Worm (Caenorhabditis elegans): ENCODE measurements around the gene pals-40.

The pals-40 gene

DNA sequence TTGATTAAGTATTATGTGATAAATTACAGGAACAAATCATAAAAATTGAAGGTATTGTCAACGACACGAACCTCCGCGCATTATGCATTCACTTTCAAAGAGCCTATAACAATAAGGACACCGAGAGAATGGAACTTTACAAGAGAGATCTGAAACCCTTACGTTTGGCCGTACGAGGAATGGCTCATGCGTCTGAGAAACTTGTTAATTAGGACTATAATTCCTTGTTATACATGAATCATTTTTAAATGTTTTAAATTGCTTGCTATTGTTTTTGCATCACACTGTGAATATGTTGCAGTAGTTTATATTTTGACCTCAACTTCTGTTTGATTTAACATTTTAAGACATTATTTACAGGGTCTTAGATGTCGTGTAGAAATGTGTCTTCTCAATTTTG is 25.3 kb upstream of the pals-40 start, which contains the start of gene pals-18:
pals-18 (plus strand) TSS at position 301 of the 400 bp plus-strand sequence.
- TF ChIP-seq lin-15B (tag; optimal IDR thresholded peaks at IDR 0.05) (no peak), ceh-9 (tag; optimal IDR thresholded peaks at IDR 0.05) (no peak), mdl-1 (tag; optimal IDR thresholded peaks at IDR 0.05) (no peak), fkh-2 (tag; optimal IDR thresholded peaks at IDR 0.05) (no peak), egl-27 (tag; optimal IDR thresholded peaks at IDR 0.05) (no peak), elt-2 (tag; optimal IDR thresholded peaks at IDR 0.05) (no peak), nhr-77 (tag; optimal IDR thresholded peaks at IDR 0.05) (no peak), fos-1 (tag; optimal IDR thresholded peaks at IDR 0.05) (no peak), eor-1 (tag; optimal IDR thresholded peaks at IDR 0.05) (no peak), lsy-12 (tag; optimal IDR thresholded peaks at IDR 0.05) (no peak), elt-3 (tag; optimal IDR thresholded peaks at IDR 0.05) (no peak), nhr-23 (tag; optimal IDR thresholded peaks at IDR 0.05) (no peak), nhr-25 (tag; optimal IDR thresholded peaks at IDR 0.05) (no peak), pha-4 (tag; optimal IDR thresholded peaks at IDR 0.05) (no peak), mml-1 (tag; optimal IDR thresholded peaks at IDR 0.05) (no peak)

DNA sequence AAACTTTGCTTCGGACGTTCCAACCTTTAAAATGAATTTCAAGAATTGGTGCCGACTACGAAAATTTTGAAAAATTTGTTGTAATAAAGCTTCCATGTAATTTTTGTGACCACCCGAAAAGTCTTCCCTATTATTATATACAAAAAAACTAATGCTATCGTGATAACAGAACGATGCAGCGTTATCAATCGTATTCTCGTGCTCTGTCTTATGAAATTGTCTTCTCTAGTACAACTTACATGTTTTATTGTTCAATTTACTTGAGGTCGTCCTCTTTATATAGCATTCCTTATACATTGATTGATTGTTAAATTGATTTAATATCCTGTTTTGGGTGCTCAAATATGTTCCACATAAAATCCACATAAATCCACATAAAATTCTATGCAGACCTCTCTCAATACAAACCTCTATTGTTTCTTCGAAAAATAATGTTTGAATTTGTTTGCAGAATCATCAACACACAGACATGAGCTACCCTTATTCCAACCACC is 23.7 kb upstream of the pals-40 start, which contains the start of gene pals-19:
pals-19 (plus strand) TSS at position 444 of the 494 bp plus-strand sequence.
- TF ChIP-seq pha-4 (tag; optimal IDR thresholded peaks at IDR 0.05) = peak; percentile 30
- no peak for TF ChIP-seq mml-1 (tag; optimal IDR thresholded peaks at IDR 0.05)
- peak; percentile 82 for TF ChIP-seq elt-2 (tag; optimal IDR thresholded peaks at IDR 0.05)
- TF ChIP-seq pqm-1 (tag; optimal IDR thresholded peaks at IDR 0.05) = peak; percentile 67
- TF ChIP-seq fkh-2 (tag; optimal IDR thresholded peaks at IDR 0.05) = no peak

DNA sequence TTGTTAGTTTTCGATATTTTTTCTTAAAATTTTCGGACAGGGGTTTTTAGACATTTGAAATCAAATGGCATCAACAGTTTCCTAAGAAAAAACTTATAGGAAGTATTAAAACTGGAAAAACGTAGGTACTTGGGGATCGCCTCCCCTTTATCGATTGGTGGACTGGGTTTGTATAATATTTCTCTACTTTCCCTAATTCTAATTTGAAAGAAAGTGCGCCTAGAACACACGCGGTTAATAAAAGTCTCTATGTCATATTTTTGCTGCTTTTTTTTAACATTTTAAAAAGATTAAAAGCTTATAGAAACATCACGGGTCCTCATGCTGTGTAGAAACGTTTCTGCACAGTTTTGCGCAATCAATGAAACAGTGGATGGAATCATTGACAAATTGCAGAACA is 21.9 kb upstream of the pals-40 start, which contains the start of gene pals-16:
pals-16 (plus strand) TSS at position 301 of the 400 bp plus-strand sequence.
- TF ChIP-seq egl-27 (tag; optimal IDR thresholded peaks at IDR 0.05) (no peak), ceh-9 (tag; optimal IDR thresholded peaks at IDR 0.05) (no peak)

DNA sequence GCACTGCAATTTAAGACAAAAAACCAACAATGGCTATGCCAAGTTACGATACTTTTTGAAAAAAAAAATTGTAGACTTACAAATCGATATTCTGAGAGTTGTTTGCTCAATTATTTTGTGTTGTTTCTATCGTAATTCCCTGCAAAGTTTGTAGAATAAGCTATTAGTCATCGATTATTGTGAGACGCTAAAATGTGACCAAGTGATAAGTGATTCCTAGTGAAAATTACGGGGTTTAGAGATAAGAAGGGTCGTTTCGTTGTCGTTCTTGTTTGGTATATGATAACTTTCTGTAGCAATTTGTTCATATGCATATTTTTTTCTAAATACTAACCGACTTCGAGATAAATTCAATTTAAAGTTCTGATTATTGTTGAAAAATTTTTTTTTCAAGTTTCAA is 20.4 kb upstream of the pals-40 start:
- no peak for TF ChIP-seq ceh-28 (tag; optimal IDR thresholded peaks at IDR 0.05)
- TF ChIP-seq hmg-11 (tag; optimal IDR thresholded peaks at IDR 0.05) = no peak
- TF ChIP-seq nhr-11 (tag; optimal IDR thresholded peaks at IDR 0.05) = no peak
- peak; percentile 83 for TF ChIP-seq elt-2 (tag; optimal IDR thresholded peaks at IDR 0.05)
- TF ChIP-seq skn-1 (tag; optimal IDR thresholded peaks at IDR 0.05) = no peak
- no peak for TF ChIP-seq nfya-1 (tag; optimal IDR thresholded peaks at IDR 0.05; ENCODE audit: insufficient read depth)
- no peak for TF ChIP-seq zag-1 (tag; optimal IDR thresholded peaks at IDR 0.05)
- TF ChIP-seq nhr-25 (tag; optimal IDR thresholded peaks at IDR 0.05) = no peak
- TF ChIP-seq lsy-12 (tag; optimal IDR thresholded peaks at IDR 0.05) = no peak
- no peak for TF ChIP-seq egl-27 (tag; optimal IDR thresholded peaks at IDR 0.05)
- no peak for TF ChIP-seq jun-1 (tag; optimal IDR thresholded peaks at IDR 0.05)
- TF ChIP-seq eor-1 (tag; optimal IDR thresholded peaks at IDR 0.05) = no peak
- TF ChIP-seq pqm-1 (tag; optimal IDR thresholded peaks at IDR 0.05) = peak; percentile 84
- TF ChIP-seq nhr-12 (tag; optimal IDR thresholded peaks at IDR 0.05) = no peak
- peak; percentile 8 for TF ChIP-seq pha-4 (tag; optimal IDR thresholded peaks at IDR 0.05)
- TF ChIP-seq aly-2 (tag; optimal IDR thresholded peaks at IDR 0.05) = no peak
- TF ChIP-seq ztf-11 (tag; optimal IDR thresholded peaks at IDR 0.05) = no peak
- TF ChIP-seq mml-1 (tag; optimal IDR thresholded peaks at IDR 0.05) = no peak
- no peak for TF ChIP-seq fos-1 (tag; optimal IDR thresholded peaks at IDR 0.05)

DNA sequence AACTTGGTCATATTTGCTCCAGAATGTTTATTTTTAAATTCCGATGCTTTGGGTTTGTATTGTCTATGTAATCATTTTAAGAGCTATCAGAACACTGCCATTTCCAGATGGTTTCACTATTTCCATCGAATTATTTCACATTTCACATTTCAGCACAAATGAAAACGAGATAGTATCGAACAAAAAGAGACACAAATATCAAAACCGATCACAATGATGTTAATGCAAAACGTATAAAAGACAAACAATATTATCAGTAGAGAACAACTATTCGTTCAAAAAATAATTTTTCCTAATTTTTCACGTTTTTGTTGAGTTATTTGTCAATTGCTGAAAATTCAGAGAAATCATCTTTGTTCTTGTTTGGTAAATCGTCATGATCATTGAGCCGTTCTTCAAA is 17.6 kb upstream of the pals-40 start:
- TF ChIP-seq fos-1 (tag; optimal IDR thresholded peaks at IDR 0.05) = no peak
- peak; percentile 17 for TF ChIP-seq pha-4 (tag; optimal IDR thresholded peaks at IDR 0.05)
- peak; percentile 68 for TF ChIP-seq elt-2 (tag; optimal IDR thresholded peaks at IDR 0.05)
- TF ChIP-seq pqm-1 (tag; optimal IDR thresholded peaks at IDR 0.05) = peak; percentile 30

DNA sequence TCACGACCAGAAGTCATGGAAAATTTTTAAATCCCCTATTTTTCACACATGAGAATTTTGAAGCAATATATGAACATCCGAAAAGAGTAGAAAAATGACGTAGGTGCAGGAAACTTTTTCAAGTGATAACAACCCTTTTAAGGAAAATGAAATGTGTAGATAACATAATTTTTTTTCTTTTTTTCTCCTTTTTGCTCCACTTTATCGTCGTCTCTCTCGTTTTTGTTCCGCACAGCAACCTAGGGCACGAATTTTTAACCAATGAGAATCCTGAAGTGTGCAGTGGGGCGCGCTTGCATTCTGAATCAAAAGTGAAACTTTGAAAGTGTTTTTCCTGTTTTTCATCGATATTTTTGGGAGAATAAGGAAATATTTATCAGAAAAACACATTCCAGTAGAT is 15.0 kb upstream of the pals-40 start:
- peak; percentile 98 for TF ChIP-seq elt-2 (tag; optimal IDR thresholded peaks at IDR 0.05)
- TF ChIP-seq jun-1 (tag; optimal IDR thresholded peaks at IDR 0.05) = peak; percentile 88
- peak; percentile 29 for TF ChIP-seq pha-4 (tag; optimal IDR thresholded peaks at IDR 0.05)
- TF ChIP-seq nfya-1 (tag; optimal IDR thresholded peaks at IDR 0.05; ENCODE audit: insufficient read depth) = peak; percentile 10
- TF ChIP-seq nhr-43 (tag; optimal IDR thresholded peaks at IDR 0.05; ENCODE audit: poor library complexity, severe bottlenecking) = no peak
- TF ChIP-seq fkh-2 (tag; optimal IDR thresholded peaks at IDR 0.05) = no peak
- no peak for TF ChIP-seq ceh-16 (tag; optimal IDR thresholded peaks at IDR 0.05)
- peak; percentile 85 for TF ChIP-seq pqm-1 (tag; optimal IDR thresholded peaks at IDR 0.05)
